Worm (Caenorhabditis elegans) whole organism, L4 larva: ENCODE results near the gene gnrr-2.

Experiments
- F26F4.8 ChIP-seq: fragments of 200-800 bp; sonication (Bioruptor generic); conservative IDR thresholded peaks from 2 replicates; pipeline ENCODE4 v1.3.6; 2022; ENCODE audit warnings: missing genetic modification characterization, missing compliant biosample characterization
- F44E2.7 ChIP-seq: fragments of 200-800 bp; sonication (Bioruptor generic); IDR thresholded peaks from 2 replicates; pipeline ENCODE4 v2.1.2; 2022; ENCODE audit warnings: missing genetic modification characterization, missing compliant biosample characterization
- T26A8.4 ChIP-seq: fragments of 200-800 bp; sonication (Bioruptor generic); IDR thresholded peaks from 2 replicates; pipeline ENCODE4 v1.3.6; 2022; ENCODE audit warnings: missing genetic modification characterization, missing compliant biosample characterization
- Y48G9A.11 ChIP-seq: fragments of 200-800 bp; sonication (Bioruptor generic); IDR thresholded peaks from 2 replicates; pipeline ENCODE4 v1.3.6; 2022; ENCODE audit warnings: missing genetic modification reagents, missing genetic modification characterization, missing compliant biosample characterization
- ZK337.2 ChIP-seq: fragments of 200-800 bp; sonication (Bioruptor generic); IDR thresholded peaks from 2 replicates; pipeline ENCODE4 v1.3.6; 2022; ENCODE audit warnings: missing genetic modification reagents, missing genetic modification characterization, missing compliant biosample characterization
- aha-1 ChIP-seq: fragments of 150-350 bp; peaks from one replicate; lab custom pipeline; 2014; ENCODE audit warnings: missing biosample characterization, missing genetic modification characterization
- arid-1 ChIP-seq: fragments of 200-800 bp; sonication (Bioruptor generic); conservative IDR thresholded peaks from 2 replicates; pipeline ENCODE4 v1.3.6; 2022; ENCODE audit warnings: missing genetic modification reagents, missing genetic modification characterization, missing compliant biosample characterization
- ceh-28 ChIP-seq: fragments of 150-350 bp; optimal IDR thresholded peaks from 2 replicates; lab custom pipeline; 2014; ENCODE audit warnings: missing biosample characterization, missing genetic modification reagents, missing genetic modification characterization
- ceh-44 ChIP-seq: fragments of 200-800 bp; sonication (Bioruptor generic); IDR thresholded peaks from 2 replicates; pipeline ENCODE4 v1.3.6; 2022; ENCODE audit warnings: missing genetic modification reagents, missing genetic modification characterization, missing compliant biosample characterization
- ctbp-1 ChIP-seq: fragments of 200-800 bp; sonication (Bioruptor generic); IDR thresholded peaks from 2 replicates; pipeline ENCODE4 v1.3.6; 2022; ENCODE audit warnings: missing genetic modification reagents, missing genetic modification characterization, missing compliant biosample characterization
- daf-16 ChIP-seq, 3 experiments: sonication (generic microtip); optimal IDR thresholded peaks; 2 replicates each; lab custom pipeline; 2016 to 2017; ENCODE audit warnings: missing genetic modification characterization in 3 of 3, missing genetic modification reagents in 3 of 3, mild to moderate bottlenecking in 2 of 3, missing compliant biosample characterization in 2 of 3, missing biosample characterization in 1 of 3, moderate library complexity in 1 of 3
- daf-19 ChIP-seq: fragments of 200-800 bp; sonication (Bioruptor generic); conservative IDR thresholded peaks from 2 replicates; pipeline ENCODE4 v1.3.6; 2022; ENCODE audit warnings: missing genetic modification characterization, missing compliant biosample characterization
- daf-8 ChIP-seq: fragments of 200-800 bp; sonication (Bioruptor generic); IDR thresholded peaks from 2 replicates; pipeline ENCODE4 v1.3.6; 2022; ENCODE audit warnings: missing genetic modification characterization, missing compliant biosample characterization
- dmd-6 ChIP-seq: fragments of 200-800 bp; sonication (Bioruptor generic); IDR thresholded peaks from 2 replicates; pipeline ENCODE4 v1.3.6; 2022; ENCODE audit warnings: missing genetic modification reagents, missing genetic modification characterization, missing compliant biosample characterization
- dmd-8 ChIP-seq: fragments of 200-800 bp; sonication (Bioruptor generic); IDR thresholded peaks from 2 replicates; pipeline ENCODE4 v1.3.6; 2022; ENCODE audit warnings: missing genetic modification characterization, missing compliant biosample characterization
- dpl-1 ChIP-seq: fragments of 150-350 bp; optimal IDR thresholded peaks from 2 replicates; lab custom pipeline; 2014; ENCODE audit warnings: missing biosample characterization, missing genetic modification reagents, missing genetic modification characterization
- dve-1 ChIP-seq: sonication (generic microtip); optimal IDR thresholded peaks from 2 replicates; lab custom pipeline; 2017; ENCODE audit warnings: antibody characterized with exemption, mild to moderate bottlenecking, missing genetic modification characterization, missing compliant biosample characterization; ENCODE audit not compliant: insufficient read depth
- egl-43 ChIP-seq: fragments of 200-800 bp; sonication (Bioruptor generic); IDR thresholded peaks from 2 replicates; pipeline ENCODE4 v1.3.6; 2022; ENCODE audit warnings: missing genetic modification reagents, missing genetic modification characterization, missing compliant biosample characterization
- gei-8 ChIP-seq: fragments of 200-800 bp; sonication (Bioruptor generic); optimal IDR thresholded peaks from 2 replicates; lab custom pipeline; 2018; ENCODE audit warnings: mild to moderate bottlenecking, missing genetic modification characterization, missing compliant biosample characterization
- hlh-11 ChIP-seq: fragments of 200-800 bp; sonication (Bioruptor generic); optimal IDR thresholded peaks from 2 replicates; lab custom pipeline; 2018; ENCODE audit warnings: mild to moderate bottlenecking, missing genetic modification characterization, missing compliant biosample characterization
- hlh-30 ChIP-seq: sonication (generic microtip); optimal IDR thresholded peaks from 2 replicates; lab custom pipeline; 2017; ENCODE audit warnings: antibody characterized with exemption, mild to moderate bottlenecking, missing genetic modification characterization, missing compliant biosample characterization; ENCODE audit not compliant: insufficient read depth
- lim-7 ChIP-seq: fragments of 200-800 bp; sonication (Bioruptor generic); IDR thresholded peaks from 2 replicates; pipeline ENCODE4 v1.3.6; 2022; ENCODE audit warnings: missing genetic modification characterization, missing compliant biosample characterization
- lin-1 ChIP-seq: fragments of 200-800 bp; sonication (Bioruptor generic); IDR thresholded peaks from 2 replicates; pipeline ENCODE4 v1.3.6; 2022; ENCODE audit warnings: missing genetic modification reagents, missing genetic modification characterization, missing compliant biosample characterization
- lin-38 ChIP-seq: fragments of 200-800 bp; sonication (Bioruptor generic); IDR thresholded peaks from 2 replicates; pipeline ENCODE4 v1.3.6; 2022; ENCODE audit warnings: missing genetic modification reagents, missing genetic modification characterization, missing compliant biosample characterization
- lin-39 ChIP-seq: fragments of 150-350 bp; optimal IDR thresholded peaks from 2 replicates; lab custom pipeline; 2014; ENCODE audit warnings: missing biosample characterization, missing genetic modification reagents, missing genetic modification characterization
- madf-9 ChIP-seq: fragments of 200-800 bp; sonication (Bioruptor generic); conservative IDR thresholded peaks from 2 replicates; pipeline ENCODE4 v1.3.6; 2022; ENCODE audit warnings: missing genetic modification reagents, missing genetic modification characterization, missing compliant biosample characterization
- mep-1 ChIP-seq: fragments of 150-350 bp; sonication (generic microtip); optimal IDR thresholded peaks from 3 replicates; lab custom pipeline; 2014; ENCODE audit warnings: missing biosample characterization, missing genetic modification characterization
- mes-2 ChIP-seq: sonication (generic microtip); optimal IDR thresholded peaks from 2 replicates; lab custom pipeline; 2016; ENCODE audit warnings: missing genotype, mild to moderate bottlenecking, missing genetic modification characterization, missing compliant biosample characterization; ENCODE audit not compliant: poor library complexity, severe bottlenecking
- mxl-2 ChIP-seq: fragments of 200-800 bp; sonication (Bioruptor generic); conservative IDR thresholded peaks from 2 replicates; pipeline ENCODE4 v1.3.6; 2022; ENCODE audit warnings: missing genetic modification reagents, missing genetic modification characterization, missing compliant biosample characterization
- mxl-3 ChIP-seq: fragments of 200-800 bp; sonication (Bioruptor generic); optimal IDR thresholded peaks from 2 replicates; lab custom pipeline; 2018; ENCODE audit warnings: mild to moderate bottlenecking, missing genetic modification characterization, missing compliant biosample characterization
- nhr-10 ChIP-seq: fragments of 150-350 bp; optimal IDR thresholded peaks from 2 replicates; lab custom pipeline; 2014; ENCODE audit warnings: missing biosample characterization, missing genetic modification characterization
- nhr-111 ChIP-seq: fragments of 200-800 bp; sonication (Bioruptor generic); optimal IDR thresholded peaks from 2 replicates; lab custom pipeline; 2018; ENCODE audit warnings: mild to moderate bottlenecking, missing genetic modification characterization, missing compliant biosample characterization
- nhr-25 ChIP-seq: sonication (generic microtip); optimal IDR thresholded peaks from 2 replicates; lab custom pipeline; 2017; ENCODE audit warnings: missing genetic modification characterization, mild to moderate bottlenecking, missing compliant biosample characterization, antibody characterized with exemption, moderate library complexity, borderline replicate concordance; ENCODE audit not compliant: insufficient read depth
- nhr-6 ChIP-seq: fragments of 150-350 bp; optimal IDR thresholded peaks from 2 replicates; lab custom pipeline; 2014; ENCODE audit warnings: missing biosample characterization, missing genetic modification characterization
- nhr-77 ChIP-seq: fragments of 150-350 bp; optimal IDR thresholded peaks from 2 replicates; lab custom pipeline; 2014; ENCODE audit warnings: missing biosample characterization, missing genetic modification characterization
- pqm-1 ChIP-seq: sonication (generic microtip); optimal IDR thresholded peaks from 2 replicates; lab custom pipeline; 2017; ENCODE audit warnings: missing biosample characterization, missing genetic modification characterization
- rbr-2 ChIP-seq: sonication (generic microtip); optimal IDR thresholded peaks from 2 replicates; lab custom pipeline; 2016; ENCODE audit warnings: missing genotype, missing genetic modification characterization, missing compliant biosample characterization
- sdz-12 ChIP-seq: fragments of 200-800 bp; sonication (Bioruptor generic); optimal IDR thresholded peaks from 2 replicates; lab custom pipeline; 2018; ENCODE audit warnings: mild to moderate bottlenecking, missing genetic modification characterization, missing compliant biosample characterization
- tra-1 ChIP-seq: fragments of 200-800 bp; sonication (Bioruptor generic); IDR thresholded peaks from 2 replicates; pipeline ENCODE4 v1.3.6; 2022; ENCODE audit warnings: missing genetic modification reagents, missing genetic modification characterization, missing compliant biosample characterization
- unc-130 ChIP-seq: sonication (generic microtip); optimal IDR thresholded peaks from 2 replicates; lab custom pipeline; 2016; ENCODE audit warnings: missing genetic modification reagents, missing genetic modification characterization, missing compliant biosample characterization
- unc-62 ChIP-seq, 3 experiments: fragments of 150-350 bp in 1 of 3; sonication (generic microtip); optimal IDR thresholded peaks in 2 of 3; peaks in 1 of 3; 1 replicate in 1 of 3; 2 replicates in 2 of 3; lab custom pipeline; 2014 to 2017; ENCODE audit warnings: missing biosample characterization in 3 of 3, missing genetic modification characterization in 3 of 3, missing genetic modification reagents in 3 of 3, missing genotype in 1 of 3
- vab-7 ChIP-seq: fragments of 200-800 bp; sonication (Bioruptor generic); IDR thresholded peaks from 2 replicates; pipeline ENCODE4 v1.3.6; 2022; ENCODE audit warnings: missing genetic modification reagents, missing genetic modification characterization, missing compliant biosample characterization
- zfp-2 ChIP-seq: sonication (generic microtip); optimal IDR thresholded peaks from 2 replicates; lab custom pipeline; 2016; ENCODE audit warnings: mild to moderate bottlenecking, missing genetic modification characterization, missing compliant biosample characterization
- zip-11 ChIP-seq: fragments of 200-800 bp; sonication (Bioruptor generic); IDR thresholded peaks from 2 replicates; pipeline ENCODE4 v1.3.6; 2022; ENCODE audit warnings: missing genetic modification characterization, missing compliant biosample characterization
- zip-2 ChIP-seq: fragments of 150-350 bp; optimal IDR thresholded peaks from 2 replicates; lab custom pipeline; 2014; ENCODE audit warnings: missing biosample characterization, missing genetic modification characterization

Gene gnrr-2

DNA sequence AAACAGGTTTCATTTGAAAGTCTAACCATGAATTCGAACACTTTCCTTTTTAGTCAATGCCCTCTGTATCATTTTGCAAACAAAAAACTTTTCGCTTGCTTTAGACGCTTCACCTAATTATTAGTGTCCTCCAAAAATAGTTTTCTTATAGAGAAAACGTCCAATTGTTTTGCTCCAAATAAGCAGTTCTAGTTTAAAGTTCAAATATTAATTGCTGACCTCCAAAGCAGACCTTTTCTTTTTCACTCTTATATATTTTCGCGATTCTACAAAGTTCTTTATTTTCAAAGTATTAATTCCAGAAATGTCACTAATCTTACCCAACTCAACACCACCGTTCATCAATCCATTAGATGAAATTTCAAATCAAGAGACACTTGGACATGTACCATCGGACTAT, at the start of gene gnrr-2:
Gene gnrr-2, plus strand, starts transcription at position 301 of the 400 bp plus-strand sequence.
- TF ChIP-seq dmd-6 (GFP tag; lab: Robert Waterston, UW), result no peak
- TF ChIP-seq rbr-2 (tag; lab: Kevin White, UChicago), result no peak
- TF ChIP-seq madf-9, result no peak
- TF ChIP-seq ZK337.2 (GFP tag; lab: Robert Waterston, UW), result no peak
- no peak for TF ChIP-seq zip-11 (GFP tag; lab: Robert Waterston, UW)
- TF ChIP-seq unc-130 (GFP tag; lab: Kevin White, UChicago), result no peak
- no peak for TF ChIP-seq daf-8
- TF ChIP-seq F26F4.8 (GFP tag; lab: Robert Waterston, UW), result no peak
- TF ChIP-seq mxl-2, result no peak
- TF ChIP-seq Y48G9A.11, result no peak
- TF ChIP-seq dpl-1 (GFP tag; lab: Kevin White, UChicago), result no peak
- TF ChIP-seq mxl-3 (GFP tag; lab: Kevin White, UChicago), result no peak
- no peak for TF ChIP-seq F44E2.7 (GFP tag; lab: Robert Waterston, UW)
- TF ChIP-seq lim-7 (GFP tag; lab: Robert Waterston, UW), result no peak
- TF ChIP-seq lin-39 (tag; lab: Kevin White, UChicago), result no peak

DNA sequence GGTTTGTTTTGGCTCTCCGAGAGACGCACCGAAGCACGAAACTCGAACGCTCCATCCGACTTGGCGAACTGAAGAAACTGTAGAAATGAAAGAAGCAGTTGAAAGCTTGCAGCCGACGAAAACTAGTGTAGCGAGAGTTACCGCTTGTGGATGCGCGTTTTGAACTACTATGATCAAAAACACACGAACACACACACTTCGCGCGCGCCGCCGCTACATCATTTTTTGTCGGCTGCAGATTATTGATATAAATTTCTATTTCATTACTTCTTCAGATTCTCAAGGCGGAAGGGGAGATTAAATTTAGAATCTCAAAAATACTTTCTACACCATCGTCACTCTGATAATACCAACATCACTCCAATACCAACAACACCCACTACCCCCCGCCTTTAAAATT, 46.9 kb upstream of the gnrr-2 start:
- 0 out of 2 replicates have a peak, but pooled peaks have one; percentile 12 for TF ChIP-seq egl-43 (GFP tag; lab: Robert Waterston, UW)
- no peak for TF ChIP-seq dpl-1 (GFP tag; lab: Kevin White, UChicago)
- no peak for TF ChIP-seq sdz-12 (GFP tag; lab: Kevin White, UChicago)

DNA sequence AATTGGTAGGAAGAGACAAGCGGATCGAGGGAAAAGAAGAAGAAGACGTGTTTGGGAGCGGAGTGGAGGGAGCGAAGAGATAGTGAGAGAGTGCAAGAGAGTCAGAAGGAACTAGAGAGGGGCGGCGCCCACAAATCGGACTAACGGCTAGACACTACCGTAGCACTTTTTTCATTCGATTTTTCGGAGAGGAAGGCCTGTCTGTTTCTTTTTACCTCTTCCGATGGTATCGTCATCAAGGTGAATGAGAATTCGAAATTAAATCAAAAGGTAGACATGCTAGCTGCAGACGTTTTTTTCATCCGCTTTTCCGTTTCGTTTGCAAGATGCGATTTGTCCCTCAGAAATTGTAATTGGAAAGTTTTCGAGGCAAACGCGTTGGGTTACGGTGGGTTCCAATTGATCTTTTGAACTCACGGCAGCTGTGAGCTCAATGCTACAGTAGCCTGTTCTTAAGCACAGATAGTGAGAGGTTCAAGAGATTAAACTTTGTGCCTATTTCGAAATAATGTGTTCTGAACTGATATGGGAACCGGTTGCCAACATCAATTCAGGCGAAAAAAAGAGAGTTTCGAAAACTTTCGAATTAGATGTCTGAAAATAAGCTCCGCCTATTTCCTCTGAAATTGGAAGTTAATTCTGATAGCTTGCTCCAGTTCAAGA, 44.2 kb upstream of the gnrr-2 start:
- TF ChIP-seq nhr-111 (GFP tag; lab: Kevin White, UChicago) (peak; percentile 22), nhr-6 (tag; lab: Kevin White, UChicago) (peak; percentile 57), pqm-1 (tag; lab: Kevin White, UChicago) (no peak), ctbp-1 (GFP tag; lab: Robert Waterston, UW) (no peak), F26F4.8 (GFP tag; lab: Robert Waterston, UW) (no peak), nhr-25 (tag; lab: Kevin White, UChicago) (peak; percentile 96), gei-8 (no peak), lin-1 (GFP tag; lab: Robert Waterston, UW) (no peak), ceh-44 (GFP tag; lab: Robert Waterston, UW) (no peak), T26A8.4 (peak; percentile 25; the same call in 1 of the 2 replicates), zfp-2 (tag; lab: Kevin White, UChicago) (no peak), dmd-6 (GFP tag; lab: Robert Waterston, UW) (peak; percentile 23), zip-2 (no peak), mep-1 (tag; lab: Kevin White, UChicago) (peak; percentile 52), arid-1 (no peak), lin-38 (GFP tag; lab: Robert Waterston, UW) (peak; percentile 30), hlh-11 (tag; lab: Kevin White, UChicago) (peak; percentile 58), nhr-10 (no peak), dpl-1 (GFP tag; lab: Kevin White, UChicago) (no peak), mes-2 (peak; percentile 38), hlh-30 (tag; lab: Kevin White, UChicago) (peak; percentile 17), lin-39 (tag; lab: Kevin White, UChicago) (no peak), ceh-28 (tag; lab: Kevin White, UChicago) (no peak), unc-62 (GFP tag; optimal IDR thresholded peaks at IDR 0.05 in 1 of 2; lab: Kevin White, UChicago) (peak in 1 of 2 experiments; percentile 44), unc-62 (tag; optimal IDR thresholded peaks at IDR 0.05; lab: Kevin White, UChicago) (no peak), vab-7 (GFP tag; lab: Robert Waterston, UW) (no peak), nhr-77 (tag; lab: Kevin White, UChicago) (no peak), daf-16 (GFP tag; optimal IDR thresholded peaks at IDR 0.05; lab: Kevin White, UChicago) (no peak), daf-16 (tag; optimal IDR thresholded peaks at IDR 0.05; lab: Kevin White, UChicago) (no peak), daf-19 (GFP tag; lab: Robert Waterston, UW) (peak; percentile 68; the same call in 1 of the 2 replicates), aha-1 (peak; percentile 98), tra-1 (GFP tag; lab: Robert Waterston, UW) (no peak), dmd-8 (GFP tag; lab: Robert Waterston, UW) (no peak), dve-1 (tag; lab: Kevin White, UChicago) (peak; percentile 7)
